Worm (Caenorhabditis elegans) whole organism, L1 larva: ENCODE data around the gene srxa-4.

Source experiments
- elt-2 ChIP-seq: sonication (generic microtip); optimal IDR thresholded peaks from 2 replicates; lab custom pipeline; 2016; ENCODE audit warnings: missing genetic modification characterization, mild to moderate bottlenecking, inconsistent platforms, missing compliant biosample characterization, missing genetic modification reagents
- unc-130 ChIP-seq: fragments of 150-350 bp; optimal IDR thresholded peaks from 2 replicates; lab custom pipeline; 2017; ENCODE audit warnings: missing biosample characterization, missing genetic modification characterization, inconsistent platforms

- TF ChIP-seq elt-2 (tag; lab: Kevin White, UChicago) = no peak
- TF ChIP-seq unc-130 (tag; lab: Kevin White, UChicago) = no peak
Observed at ce11 chrV:7424336-7424735, 4.1 kb downstream of the srxa-4 start, which contains the start of gene F18E3.10.
